Worm (Caenorhabditis elegans) whole organism, early embryonic: ENCODE data around the gene C25H3.7.

Source experiments
- B0310.2 ChIP-seq: sonication (generic microtip); optimal IDR thresholded peaks from 2 replicates; lab custom pipeline; 2016; ENCODE audit warnings: mild to moderate bottlenecking, missing genetic modification characterization, missing compliant biosample characterization
- F13C5.2 ChIP-seq: sonication (generic microtip); optimal IDR thresholded peaks from 2 replicates; lab custom pipeline; 2017; ENCODE audit warnings: mild to moderate bottlenecking, missing genetic modification characterization, inconsistent platforms, missing compliant biosample characterization
- aly-1 ChIP-seq: sonication (generic microtip); optimal IDR thresholded peaks from 2 replicates; lab custom pipeline; 2016; ENCODE audit warnings: missing genetic modification characterization, missing compliant biosample characterization
- ama-1 ChIP-seq: fragments of 150-350 bp; optimal IDR thresholded peaks from 2 replicates; lab custom pipeline; 2014
- ceh-13 ChIP-seq: fragments of 200-800 bp; sonication (Bioruptor generic); optimal IDR thresholded peaks from 2 replicates; lab custom pipeline; 2018; ENCODE audit warnings: mild to moderate bottlenecking, missing genetic modification characterization, missing compliant biosample characterization
- ceh-36 ChIP-seq: sonication (generic microtip); optimal IDR thresholded peaks from 2 replicates; lab custom pipeline; 2016; ENCODE audit warnings: missing genetic modification characterization, inconsistent platforms, missing compliant biosample characterization
- ets-7 ChIP-seq: sonication (generic microtip); optimal IDR thresholded peaks from 2 replicates; lab custom pipeline; 2016; ENCODE audit warnings: missing genotype, missing genetic modification characterization, missing compliant biosample characterization
- flt-1 ChIP-seq: fragments of 200-800 bp; sonication (Bioruptor generic); IDR thresholded peaks from 2 replicates; pipeline ENCODE4 v1.3.6; 2022; ENCODE audit warnings: missing genetic modification characterization, missing compliant biosample characterization
- hmbx-1 ChIP-seq: sonication (generic microtip); optimal IDR thresholded peaks from 2 replicates; lab custom pipeline; 2016; ENCODE audit warnings: mild to moderate bottlenecking, missing genetic modification characterization, missing compliant biosample characterization
- hmg-4 ChIP-seq: fragments of 200-800 bp; sonication (Bioruptor generic); optimal IDR thresholded peaks from 2 replicates; lab custom pipeline; 2018; ENCODE audit warnings: mild to moderate bottlenecking, missing genetic modification characterization, missing compliant biosample characterization
- hnd-1 ChIP-seq: sonication (generic microtip); optimal IDR thresholded peaks from 2 replicates; lab custom pipeline; 2016; ENCODE audit warnings: missing genetic modification characterization, missing compliant biosample characterization
- pes-1 ChIP-seq: fragments of 200-800 bp; sonication (Bioruptor generic); IDR thresholded peaks from 2 replicates; pipeline ENCODE4 v1.3.6; 2022; ENCODE audit warnings: missing genetic modification reagents, missing genetic modification characterization, missing compliant biosample characterization
- scrt-1 ChIP-seq: fragments of 200-800 bp; sonication (Bioruptor generic); IDR thresholded peaks from 2 replicates; pipeline ENCODE4 v1.3.6; 2022; ENCODE audit warnings: missing genetic modification characterization, missing compliant biosample characterization
- sea-1 ChIP-seq: fragments of 200-800 bp; sonication (Bioruptor generic); conservative IDR thresholded peaks from 2 replicates; pipeline ENCODE4 v1.3.6; 2022; ENCODE audit warnings: missing genetic modification characterization, missing compliant biosample characterization
- tbx-11 ChIP-seq: fragments of 200-800 bp; sonication (Bioruptor generic); IDR thresholded peaks from 2 replicates; pipeline ENCODE4 v1.3.6; 2022; ENCODE audit warnings: missing genetic modification characterization, missing compliant biosample characterization
- tbx-37 ChIP-seq: fragments of 200-800 bp; sonication (Bioruptor generic); conservative IDR thresholded peaks from 2 replicates; pipeline ENCODE4 v1.3.6; 2022; ENCODE audit warnings: missing genetic modification reagents, missing genetic modification characterization, missing compliant biosample characterization
- tra-4 ChIP-seq: sonication (generic microtip); optimal IDR thresholded peaks from 2 replicates; lab custom pipeline; 2017; ENCODE audit warnings: missing genetic modification characterization, missing compliant biosample characterization

The C25H3.7 gene

DNA sequence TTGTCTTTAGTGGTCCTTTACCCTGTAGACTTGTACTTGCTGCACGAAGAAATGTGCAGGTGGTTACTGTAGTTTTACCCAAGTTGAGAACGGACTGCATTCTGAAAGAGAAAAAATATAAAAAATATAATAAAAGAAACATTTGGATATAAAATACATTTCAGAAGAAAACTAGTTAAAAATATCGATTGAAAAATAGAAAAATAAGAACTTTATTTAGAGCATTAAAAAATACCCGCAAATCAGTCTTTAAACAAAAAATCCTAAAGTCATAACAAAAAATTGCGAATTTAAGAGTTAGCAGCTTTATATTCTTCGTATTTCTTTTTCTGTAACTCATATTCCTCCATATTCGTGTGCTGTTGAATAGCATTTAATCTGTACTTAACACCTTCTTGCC lies at the start of gene C25H3.7:
Gene C25H3.7 (minus strand): TSS at position 101 of the 400 bp plus-strand sequence.
- TF ChIP-seq ama-1 = no peak
- no peak for TF ChIP-seq pes-1
- TF ChIP-seq tra-4 (tag; lab: Kevin White, UChicago) = no peak
- no peak for TF ChIP-seq ets-7 (tag; lab: Kevin White, UChicago)
- TF ChIP-seq flt-1 (GFP tag; lab: Robert Waterston, UW) = no peak
- no peak for TF ChIP-seq aly-1 (tag; lab: Kevin White, UChicago)

DNA sequence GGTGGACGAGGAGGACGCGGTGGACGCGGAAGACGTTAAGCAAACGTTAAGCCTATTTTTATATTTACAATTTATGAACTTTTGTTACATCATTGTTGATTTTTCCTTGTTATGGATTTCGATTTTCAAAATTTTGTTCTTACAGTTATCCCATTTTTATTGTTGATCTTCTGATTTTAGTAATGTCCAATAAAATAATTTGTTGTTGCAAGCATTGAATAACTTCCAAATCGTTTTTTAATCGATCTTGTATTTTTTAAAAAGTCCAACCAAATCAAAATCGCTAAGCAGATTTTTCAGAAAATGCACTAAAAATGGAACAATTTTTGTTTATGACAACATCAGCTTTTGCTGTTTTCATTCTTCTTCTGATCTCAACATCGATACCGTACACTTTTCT lies 49.1 kb upstream of the C25H3.7 start, which contains the start of gene zipt-3:
Gene zipt-3 (plus strand): TSS at position 301 of the 400 bp plus-strand sequence.
- no peak for TF ChIP-seq flt-1 (GFP tag; lab: Robert Waterston, UW)
- no peak for TF ChIP-seq ama-1
- TF ChIP-seq ceh-13 = no peak
- TF ChIP-seq ceh-36 (tag; lab: Kevin White, UChicago) = no peak
- no peak for TF ChIP-seq aly-1 (tag; lab: Kevin White, UChicago)
- TF ChIP-seq tbx-37 (GFP tag; lab: Robert Waterston, UW) = no peak
- no peak for TF ChIP-seq ets-7 (tag; lab: Kevin White, UChicago)

DNA sequence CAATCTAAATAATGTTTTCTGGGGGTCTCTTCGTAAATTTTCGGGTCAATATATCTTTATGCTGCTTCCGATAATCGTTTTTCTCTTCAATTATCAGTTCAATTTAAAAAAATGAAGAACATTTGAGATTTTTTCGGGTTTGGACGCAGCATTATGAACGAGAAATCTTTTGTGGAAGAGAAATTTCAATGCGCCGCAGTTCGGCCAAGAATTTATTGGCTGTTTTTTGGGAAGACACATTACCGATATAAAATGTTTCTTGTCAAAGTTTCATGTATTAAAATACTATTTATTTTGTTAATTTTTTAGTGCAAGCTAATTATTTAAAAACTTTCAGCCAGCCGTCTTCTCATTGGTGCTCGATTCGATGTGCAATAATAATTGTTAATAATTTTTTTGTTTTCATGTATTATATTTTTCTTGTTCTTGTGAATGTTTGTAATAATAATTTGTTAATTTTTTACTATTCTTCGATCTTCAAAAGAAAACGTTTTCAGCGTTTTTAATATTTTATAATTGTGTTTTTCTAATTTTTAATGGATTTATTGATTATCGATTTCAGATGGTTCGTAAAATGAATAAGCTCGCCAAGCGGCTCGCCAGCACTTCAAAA lies 47.1 kb upstream of the C25H3.7 start, which contains the start of the genes C18A3.10 and C18A3.3:
Gene C18A3.10 (minus strand): TSS at position 101 of the 613 bp plus-strand sequence.
Gene C18A3.3 (plus strand): TSS at position 563 of the 613 bp plus-strand sequence.
- TF ChIP-seq scrt-1 (GFP tag; lab: Robert Waterston, UW) (no peak), F13C5.2 (tag; lab: Kevin White, UChicago) (no peak), tbx-11 (GFP tag; lab: Robert Waterston, UW) (no peak), ets-7 (tag; lab: Kevin White, UChicago) (no peak), sea-1 (GFP tag; lab: Robert Waterston, UW) (no peak), flt-1 (GFP tag; lab: Robert Waterston, UW) (no peak), ceh-36 (tag; lab: Kevin White, UChicago) (no peak), B0310.2 (tag; lab: Kevin White, UChicago) (no peak), ama-1 (no peak), tra-4 (tag; lab: Kevin White, UChicago) (no peak), hmbx-1 (no peak)

DNA sequence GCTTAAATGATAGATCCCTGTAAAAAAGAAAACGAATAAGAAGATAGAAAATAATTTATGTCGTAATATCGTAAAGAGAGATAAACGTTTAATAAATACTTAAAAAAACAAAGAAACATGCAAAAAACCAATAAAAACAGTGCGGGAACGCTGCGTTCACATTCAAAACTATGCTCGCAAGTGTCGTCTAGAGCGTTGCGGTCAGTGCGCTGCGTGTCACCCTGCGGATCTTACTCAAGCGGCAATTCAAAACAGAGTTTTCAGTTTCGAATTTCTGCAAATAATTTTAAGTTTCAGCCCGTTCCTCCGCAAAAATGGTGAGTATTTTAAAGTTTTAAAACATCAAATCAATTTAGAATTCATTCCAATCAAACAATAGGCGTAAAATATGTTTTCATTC lies 46.1 kb upstream of the C25H3.7 start, which contains the start of the genes tiar-1 and lelo-4:
Gene tiar-1 (minus strand): TSS at position 17 of the 400 bp plus-strand sequence.
Gene lelo-4 (plus strand): TSS at position 118 of the 400 bp plus-strand sequence.
- TF ChIP-seq F13C5.2 (tag; lab: Kevin White, UChicago) (peak; percentile 29), hmg-4 (GFP tag; lab: Kevin White, UChicago) (peak; percentile 7), hmbx-1 (no peak)

DNA sequence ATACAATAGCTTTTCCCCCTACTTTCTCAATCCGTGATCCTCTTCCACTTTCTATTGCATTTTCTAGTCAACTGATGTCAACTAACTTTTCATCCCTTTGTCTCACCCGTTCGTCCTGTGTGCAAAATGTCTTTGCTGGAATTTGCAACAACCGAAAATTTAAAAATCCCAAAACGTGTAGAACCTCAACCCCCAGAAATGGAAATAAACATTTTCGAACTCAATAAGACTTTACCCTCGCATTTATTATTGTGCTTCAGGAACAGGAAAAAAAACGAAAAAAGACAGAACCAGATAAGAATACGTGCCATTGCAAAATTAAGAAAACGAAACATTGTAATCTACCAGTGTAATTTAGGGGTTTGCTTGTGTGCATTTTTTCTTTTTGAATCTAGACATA lies 43.4 kb upstream of the C25H3.7 start:
- TF ChIP-seq ama-1 = peak; percentile 28
- no peak for TF ChIP-seq F13C5.2 (tag; lab: Kevin White, UChicago)
- TF ChIP-seq tra-4 (tag; lab: Kevin White, UChicago) = no peak

DNA sequence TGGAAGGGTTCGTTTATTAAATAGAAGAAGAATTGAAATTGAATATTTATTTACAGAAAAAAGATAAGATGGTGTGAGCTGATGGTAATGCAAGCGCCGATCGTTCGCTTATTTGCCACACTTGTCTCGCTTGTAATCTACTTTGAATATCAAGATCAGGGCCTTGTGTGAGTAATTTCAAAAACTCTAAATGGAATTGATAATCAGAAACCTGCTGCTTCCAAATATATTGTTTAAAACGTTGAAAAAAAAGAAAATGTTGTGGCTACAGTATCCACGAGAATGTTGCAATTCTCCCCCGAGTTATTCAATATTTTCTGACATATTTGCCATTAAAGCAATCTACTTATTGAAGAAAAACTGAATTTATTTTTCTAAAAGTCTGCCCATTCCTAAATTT lies 42.1 kb upstream of the C25H3.7 start:
- TF ChIP-seq sea-1 (GFP tag; lab: Robert Waterston, UW) (no peak), aly-1 (tag; lab: Kevin White, UChicago) (no peak), ceh-36 (tag; lab: Kevin White, UChicago) (no peak), hnd-1 (tag; lab: Kevin White, UChicago) (no peak), tbx-37 (GFP tag; lab: Robert Waterston, UW) (no peak), F13C5.2 (tag; lab: Kevin White, UChicago) (no peak), flt-1 (GFP tag; lab: Robert Waterston, UW) (no peak), hmbx-1 (no peak), ets-7 (tag; lab: Kevin White, UChicago) (no peak)

DNA sequence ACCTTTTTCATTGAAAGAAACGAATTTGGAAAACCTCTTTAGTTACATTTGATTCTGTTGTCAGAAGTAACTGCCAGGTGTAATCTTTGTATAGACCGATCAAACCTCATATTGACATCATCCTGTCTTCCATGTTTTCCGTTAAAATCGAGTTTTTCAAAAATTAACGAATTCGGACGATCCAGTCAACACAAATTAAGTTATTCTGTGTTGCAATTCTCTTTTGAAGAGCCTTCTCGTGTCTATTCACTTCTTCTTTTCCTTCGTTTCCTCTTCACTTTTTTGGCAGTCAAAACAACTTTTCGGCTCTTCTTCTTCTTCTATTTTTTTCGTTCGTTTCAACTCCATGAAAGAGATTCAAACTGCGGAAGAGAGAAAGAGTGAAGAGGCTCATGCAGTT lies 39.4 kb upstream of the C25H3.7 start:
- TF ChIP-seq sea-1 (GFP tag; lab: Robert Waterston, UW) (no peak), ceh-13 (no peak), tbx-37 (GFP tag; lab: Robert Waterston, UW) (no peak), B0310.2 (tag; lab: Kevin White, UChicago) (no peak), flt-1 (GFP tag; lab: Robert Waterston, UW) (no peak), scrt-1 (GFP tag; lab: Robert Waterston, UW) (no peak), hnd-1 (tag; lab: Kevin White, UChicago) (no peak), ets-7 (tag; lab: Kevin White, UChicago) (no peak), tbx-11 (GFP tag; lab: Robert Waterston, UW) (no peak), F13C5.2 (tag; lab: Kevin White, UChicago) (no peak), tra-4 (tag; lab: Kevin White, UChicago) (no peak), hmg-4 (GFP tag; lab: Kevin White, UChicago) (no peak), ceh-36 (tag; lab: Kevin White, UChicago) (no peak), pes-1 (no peak), ama-1 (no peak)

DNA sequence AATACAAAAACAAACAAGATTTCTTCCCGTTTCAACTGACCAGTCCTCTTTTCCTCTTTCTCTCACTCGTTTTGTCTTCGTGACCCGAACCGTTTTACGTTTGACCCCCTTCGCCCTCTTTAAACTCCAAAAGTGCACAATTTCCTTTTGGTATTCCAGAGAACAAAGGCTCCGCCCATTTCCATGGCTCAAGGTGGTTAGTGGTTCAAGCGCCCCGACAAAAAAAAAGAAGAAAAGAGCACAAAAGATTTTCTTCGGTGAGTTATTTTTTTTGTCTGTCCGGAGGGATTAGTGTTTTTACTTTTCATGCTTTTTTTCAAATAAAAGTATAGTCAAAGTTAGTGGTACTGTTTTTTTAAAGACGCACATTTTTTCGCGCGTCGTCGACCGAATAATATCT lies 38.8 kb upstream of the C25H3.7 start, which contains the start of gene osta-2:
Gene osta-2 (plus strand): TSS at position 160 of the 400 bp plus-strand sequence.
- TF ChIP-seq hmg-4 (GFP tag; lab: Kevin White, UChicago) (no peak), hnd-1 (tag; lab: Kevin White, UChicago) (no peak), flt-1 (GFP tag; lab: Robert Waterston, UW) (no peak), F13C5.2 (tag; lab: Kevin White, UChicago) (no peak)
